Worm (Caenorhabditis elegans): Measurements from ENCODE around the gene cux-7.
A peak's percentile ranks its signal among the peaks of the same experiment; 100 is the strongest.

The cux-7 gene

ce11 chrIII:7566098-7566497 is 45.5 kb upstream of the cux-7 start, which contains the start of gene ttr-32:
Gene ttr-32, plus strand, starts transcription at chrIII:7566411.
- TF ChIP-seq lsy-2 (tag; optimal IDR thresholded peaks at IDR 0.05) = no peak
- TF ChIP-seq lin-11 (tag; optimal IDR thresholded peaks at IDR 0.05) = no peak
- no peak for TF ChIP-seq ama-1 (optimal IDR thresholded peaks at IDR 0.05)
- no peak for TF ChIP-seq nhr-129 (tag; optimal IDR thresholded peaks at IDR 0.05)
- TF ChIP-seq nhr-25 (tag; optimal IDR thresholded peaks at IDR 0.05) = peak; percentile 56
- no peak for TF ChIP-seq unc-55 (GFP tag; optimal IDR thresholded peaks at IDR 0.05)
- TF ChIP-seq nhr-23 (tag; optimal IDR thresholded peaks at IDR 0.05) = no peak
- no peak for TF ChIP-seq R02D3.7 (tag; optimal IDR thresholded peaks at IDR 0.05)
- no peak for TF ChIP-seq elt-1 (tag; optimal IDR thresholded peaks at IDR 0.05)
- TF ChIP-seq sma-3 (GFP tag; optimal IDR thresholded peaks at IDR 0.05) = peak; percentile 41
- TF ChIP-seq ceh-16 (tag; optimal IDR thresholded peaks at IDR 0.05) = no peak
- TF ChIP-seq gmeb-1 (tag; optimal IDR thresholded peaks at IDR 0.05) = no peak

DNA sequence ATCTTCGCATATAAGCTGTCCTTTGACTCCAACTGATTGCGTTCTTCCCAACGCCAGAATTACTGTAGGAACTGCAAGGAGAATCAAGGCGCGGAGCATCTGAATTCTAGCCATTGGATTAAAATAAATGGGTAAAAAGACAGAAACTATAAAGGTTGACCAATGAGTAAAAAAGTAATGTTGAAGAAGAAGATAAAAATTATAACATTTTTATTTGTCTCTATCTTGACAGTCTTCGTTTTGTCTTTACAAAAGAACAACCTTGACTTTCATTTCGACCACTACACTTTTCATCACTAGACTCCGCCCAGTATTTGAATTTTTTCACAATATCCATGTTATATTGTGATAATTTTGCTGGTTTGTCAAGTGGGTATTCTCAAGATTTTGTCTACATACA is 44.6 kb upstream of the cux-7 start, which contains the start of gene ttr-8:
Gene ttr-8, minus strand, starts transcription at position 101 of the 400 bp plus-strand sequence.
- TF ChIP-seq lsy-2 (tag; optimal IDR thresholded peaks at IDR 0.05) = no peak
- TF ChIP-seq mab-5 (tag; optimal IDR thresholded peaks at IDR 0.05) = no peak
- TF ChIP-seq F13H6.1 (tag; optimal IDR thresholded peaks at IDR 0.05) = no peak
- no peak for TF ChIP-seq lin-13 (GFP tag; optimal IDR thresholded peaks at IDR 0.05)
- TF ChIP-seq nhr-23 (tag; optimal IDR thresholded peaks at IDR 0.05) = no peak
- no peak for TF ChIP-seq nhr-25 (tag; optimal IDR thresholded peaks at IDR 0.05)
- no peak for TF ChIP-seq R02D3.7 (tag; optimal IDR thresholded peaks at IDR 0.05)

DNA sequence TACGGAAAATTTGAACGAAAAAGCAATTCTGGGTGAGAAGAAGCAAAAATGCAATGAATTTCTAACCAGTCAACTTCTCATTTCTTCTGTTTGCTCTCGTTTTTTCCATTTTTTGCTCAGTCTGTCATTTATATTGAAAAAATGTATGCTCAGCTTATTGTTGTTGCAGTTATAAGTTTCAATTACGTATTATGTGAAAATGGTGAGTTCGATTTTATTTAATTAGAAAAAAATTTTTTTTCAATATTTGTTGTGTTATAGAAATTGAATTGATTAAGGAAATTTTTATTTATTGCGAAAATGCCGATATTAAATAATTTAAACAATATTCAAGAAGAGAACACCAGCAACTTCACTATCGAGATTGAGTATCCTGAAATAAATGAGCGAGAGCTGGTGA is 41.2 kb upstream of the cux-7 start, which contains the start of gene lgc-12:
Gene lgc-12, plus strand, starts transcription at position 301 of the 400 bp plus-strand sequence.
- TF ChIP-seq crh-2 (tag; optimal IDR thresholded peaks at IDR 0.05) = no peak
- no peak for TF ChIP-seq nhr-12 (tag; optimal IDR thresholded peaks at IDR 0.05)
- TF ChIP-seq nhr-237 (tag; optimal IDR thresholded peaks at IDR 0.05) = no peak

DNA sequence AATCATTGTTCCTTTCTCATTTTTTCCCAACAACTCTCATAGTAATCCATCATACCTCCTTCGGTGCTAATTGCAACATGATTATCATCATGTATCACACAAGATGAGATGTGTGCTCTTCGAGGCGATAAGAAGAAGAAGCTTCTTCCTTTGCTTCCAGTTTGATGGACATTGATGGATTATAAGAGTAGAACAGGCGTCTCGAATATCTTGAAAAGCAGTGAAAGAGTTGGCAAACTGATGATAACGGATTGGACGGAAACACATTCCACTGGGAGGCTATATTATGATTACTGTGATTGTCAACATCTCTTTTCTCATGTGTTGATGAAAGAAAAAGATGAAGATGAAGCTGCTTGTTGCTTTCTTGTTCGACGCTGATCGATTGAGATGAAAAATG is 39.2 kb upstream of the cux-7 start:
- TF ChIP-seq ceh-82 (tag; optimal IDR thresholded peaks at IDR 0.05) = no peak
- TF ChIP-seq C34F6.9 (tag; optimal IDR thresholded peaks at IDR 0.05) = peak; percentile 19
- TF ChIP-seq aly-2 (tag; optimal IDR thresholded peaks at IDR 0.05) = no peak
- TF ChIP-seq nhr-77 (tag; optimal IDR thresholded peaks at IDR 0.05) = no peak
- peak; percentile 45 for TF ChIP-seq sma-9 (GFP tag; optimal IDR thresholded peaks at IDR 0.05)
- TF ChIP-seq sma-9 (tag; optimal IDR thresholded peaks at IDR 0.05) = no peak
- no peak for TF ChIP-seq skn-1 (tag; optimal IDR thresholded peaks at IDR 0.05)
- TF ChIP-seq nhr-129 (tag; optimal IDR thresholded peaks at IDR 0.05) = peak; percentile 64
- TF ChIP-seq crh-2 (tag; optimal IDR thresholded peaks at IDR 0.05) = no peak
- TF ChIP-seq mab-5 (tag; optimal IDR thresholded peaks at IDR 0.05) = peak; percentile 18
- no peak for TF ChIP-seq elt-1 (tag; optimal IDR thresholded peaks at IDR 0.05)
- TF ChIP-seq zag-1 (tag; optimal IDR thresholded peaks at IDR 0.05) = peak; percentile 18
- TF ChIP-seq unc-55 (GFP tag; optimal IDR thresholded peaks at IDR 0.05) = peak; percentile 22
- no peak for TF ChIP-seq sem-4 (tag; optimal IDR thresholded peaks at IDR 0.05)
- no peak for TF ChIP-seq nhr-11 (tag; optimal IDR thresholded peaks at IDR 0.05)
- TF ChIP-seq nhr-21 (tag; optimal IDR thresholded peaks at IDR 0.05) = no peak
- no peak for TF ChIP-seq blmp-1 (tag; optimal IDR thresholded peaks at IDR 0.05; ENCODE audit: insufficient read depth)
- no peak for TF ChIP-seq unc-39 (tag; optimal IDR thresholded peaks at IDR 0.05)
- TF ChIP-seq peb-1 (tag; optimal IDR thresholded peaks at IDR 0.05) = no peak
- no peak for TF ChIP-seq ztf-4 (tag; optimal IDR thresholded peaks at IDR 0.05)
- no peak for TF ChIP-seq nhr-23 (tag; optimal IDR thresholded peaks at IDR 0.05)
- TF ChIP-seq nhr-12 (tag; optimal IDR thresholded peaks at IDR 0.05) = no peak
- TF ChIP-seq mdl-1 (tag; optimal IDR thresholded peaks at IDR 0.05) = no peak
- no peak for TF ChIP-seq mbf-1 (tag; optimal IDR thresholded peaks at IDR 0.05)
- TF ChIP-seq lin-13 (GFP tag; optimal IDR thresholded peaks at IDR 0.05) = no peak
- no peak for TF ChIP-seq nhr-10 (tag; optimal IDR thresholded peaks at IDR 0.05)
- no peak for TF ChIP-seq ama-1 (optimal IDR thresholded peaks at IDR 0.05)
- TF ChIP-seq lin-11 (tag; optimal IDR thresholded peaks at IDR 0.05) = no peak
- TF ChIP-seq elt-3 (tag; optimal IDR thresholded peaks at IDR 0.05) = no peak
- no peak for TF ChIP-seq nhr-25 (tag; optimal IDR thresholded peaks at IDR 0.05)
- no peak for TF ChIP-seq ztf-1 (GFP tag; conservative IDR thresholded peaks at IDR 0.05)
- TF ChIP-seq lsy-2 (tag; optimal IDR thresholded peaks at IDR 0.05) = peak in 1 of 2 experiments; percentile 42
- no peak for TF ChIP-seq ztf-11 (tag; optimal IDR thresholded peaks at IDR 0.05)
- no peak for TF ChIP-seq snpc-4 (tag; optimal IDR thresholded peaks at IDR 0.05)
- no peak for TF ChIP-seq fos-1 (tag; optimal IDR thresholded peaks at IDR 0.05)
- no peak for TF ChIP-seq gmeb-1 (tag; optimal IDR thresholded peaks at IDR 0.05)
- TF ChIP-seq egl-27 (tag; optimal IDR thresholded peaks at IDR 0.05) = peak; percentile 32
- peak; percentile 68 for TF ChIP-seq F13H6.1 (tag; optimal IDR thresholded peaks at IDR 0.05)
- no peak for TF ChIP-seq nhr-237 (tag; optimal IDR thresholded peaks at IDR 0.05)
- TF ChIP-seq ZK546.5 (tag; optimal IDR thresholded peaks at IDR 0.05) = no peak
- TF ChIP-seq nhr-6 (tag; optimal IDR thresholded peaks at IDR 0.05) = no peak
- TF ChIP-seq lin-39 (tag; optimal IDR thresholded peaks at IDR 0.05) = peak; percentile 52
- no peak for TF ChIP-seq Y55F3AM.14 (GFP tag; optimal IDR thresholded peaks at IDR 0.05)
- no peak for TF ChIP-seq dmd-4 (tag; optimal IDR thresholded peaks at IDR 0.05)

Data from whole organism, L2 larva.